Worm (Caenorhabditis elegans): ENCODE measurements around the gene metl-13.
A peak's percentile ranks its signal among the peaks of the same experiment; 100 is the strongest.
"Not testable (repeated sequence)": the region's sequence is repeated elsewhere in the genome, so short reads cannot be mapped to it uniquely, and the experiment has no call there.

metl-13 gene

ce11 chrIV:6588080-6588613 lies 46.7 kb upstream of the metl-13 start:
- TF ChIP-seq blmp-1 (tag; optimal IDR thresholded peaks at IDR 0.05; ENCODE audit: insufficient read depth) (no peak), mdl-1 (tag; optimal IDR thresholded peaks at IDR 0.05) (no peak), zag-1 (tag; optimal IDR thresholded peaks at IDR 0.05) (no peak), nhr-10 (tag; optimal IDR thresholded peaks at IDR 0.05) (no peak), lsy-2 (tag; optimal IDR thresholded peaks at IDR 0.05) (no peak), lin-39 (tag; optimal IDR thresholded peaks at IDR 0.05) (no peak), mab-5 (tag; optimal IDR thresholded peaks at IDR 0.05) (no peak), nhr-21 (tag; optimal IDR thresholded peaks at IDR 0.05) (no peak), egl-27 (tag; optimal IDR thresholded peaks at IDR 0.05) (no peak), ztf-11 (tag; optimal IDR thresholded peaks at IDR 0.05) (no peak), alr-1 (tag; optimal IDR thresholded peaks at IDR 0.05) (no peak), nhr-237 (tag; optimal IDR thresholded peaks at IDR 0.05) (no peak), ztf-1 (GFP tag; conservative IDR thresholded peaks at IDR 0.05) (no peak)

ce11 chrIV:6590029-6590428 lies 44.9 kb upstream of the metl-13 start, which contains the start of the genes lec-11 and irld-7:
TSS of gene lec-11 (minus strand) at chrIV:6590154.
TSS of gene irld-7 (plus strand) at chrIV:6590360.
- TF ChIP-seq ceh-82 (tag; optimal IDR thresholded peaks at IDR 0.05) (no peak), nhr-23 (tag; optimal IDR thresholded peaks at IDR 0.05) (no peak), nhr-21 (tag; optimal IDR thresholded peaks at IDR 0.05) (no peak), elt-3 (tag; optimal IDR thresholded peaks at IDR 0.05) (no peak), sma-9 (GFP tag; optimal IDR thresholded peaks at IDR 0.05) (peak; percentile 25), sma-9 (tag; optimal IDR thresholded peaks at IDR 0.05) (no peak), fos-1 (tag; optimal IDR thresholded peaks at IDR 0.05) (peak; percentile 93), ZK546.5 (tag; optimal IDR thresholded peaks at IDR 0.05) (no peak), egl-27 (tag; optimal IDR thresholded peaks at IDR 0.05) (no peak)

ce11 chrIV:6591010-6591746 lies 43.7 kb upstream of the metl-13 start, which contains the start of the genes nspb-1 and nspb-2:
TSS of gene nspb-1 (minus strand) at chrIV:6591110.
TSS of gene nspb-2 (plus strand) at chrIV:6591696.
- not testable (repeated sequence) for TF ChIP-seq nhr-12, lin-39, snpc-4 (tag; optimal IDR thresholded peaks at IDR 0.05)

ce11 chrIV:6594871-6595270 lies 40.0 kb upstream of the metl-13 start, which contains the start of gene nspb-3:
TSS of gene nspb-3 (minus strand) at chrIV:6594971.
- not testable (repeated sequence) for TF ChIP-seq sma-9 (GFP tag; optimal IDR thresholded peaks at IDR 0.05); sma-9 (tag; optimal IDR thresholded peaks at IDR 0.05); nhr-10 (tag; optimal IDR thresholded peaks at IDR 0.05); F13H6.1 (tag; optimal IDR thresholded peaks at IDR 0.05)

ce11 chrIV:6595912-6596311 lies 39.0 kb upstream of the metl-13 start, which contains the start of gene F38A5.22:
TSS of gene F38A5.22 (minus strand) at chrIV:6595940.
- TF ChIP-seq sem-4 (tag; optimal IDR thresholded peaks at IDR 0.05) (no peak), unc-55 (GFP tag; optimal IDR thresholded peaks at IDR 0.05) (no peak), lin-39 (tag; optimal IDR thresholded peaks at IDR 0.05) (no peak), dmd-4 (tag; optimal IDR thresholded peaks at IDR 0.05) (no peak), nhr-77 (tag; optimal IDR thresholded peaks at IDR 0.05) (no peak), zag-1 (tag; optimal IDR thresholded peaks at IDR 0.05) (no peak), mbf-1 (tag; optimal IDR thresholded peaks at IDR 0.05) (no peak), crh-2 (tag; optimal IDR thresholded peaks at IDR 0.05) (no peak), fos-1 (tag; optimal IDR thresholded peaks at IDR 0.05) (no peak), lsy-2 (tag; optimal IDR thresholded peaks at IDR 0.05) (no peak), nhr-10 (tag; optimal IDR thresholded peaks at IDR 0.05) (no peak), lin-11 (tag; optimal IDR thresholded peaks at IDR 0.05) (no peak), ama-1 (optimal IDR thresholded peaks at IDR 0.05) (no peak)

- TF ChIP-seq nhr-11 (tag; optimal IDR thresholded peaks at IDR 0.05) = no peak
- no peak for TF ChIP-seq snpc-4 (tag; optimal IDR thresholded peaks at IDR 0.05)
- no peak for TF ChIP-seq nhr-6 (tag; optimal IDR thresholded peaks at IDR 0.05)
These were observed 37.6 kb upstream of the metl-13 start, which contains the start of gene F38A5.6 for ce11 chrIV:6597298-6597697. TSS of gene F38A5.6 (minus strand) at chrIV:6597398.
